Worm (Caenorhabditis elegans) whole organism, late embryonic: ENCODE measurements around the gene Y41C4A.32.

Experiments
- C38D4.7 ChIP-seq: fragments of 200-800 bp; sonication (Bioruptor generic); optimal IDR thresholded peaks from 2 replicates; lab custom pipeline; 2018; ENCODE audit warnings: mild to moderate bottlenecking, missing genetic modification characterization, moderate library complexity, missing compliant biosample characterization
- K02D7.2 ChIP-seq: sonication (generic microtip); optimal IDR thresholded peaks from 2 replicates; lab custom pipeline; 2017; ENCODE audit warnings: mild to moderate bottlenecking, missing genetic modification characterization, missing compliant biosample characterization
- T23F11.4 ChIP-seq: fragments of 200-800 bp; sonication (Bioruptor generic); optimal IDR thresholded peaks from 2 replicates; lab custom pipeline; 2018; ENCODE audit warnings: mild to moderate bottlenecking, missing genetic modification characterization, missing compliant biosample characterization
- Y22D7AL.16 ChIP-seq: sonication (generic microtip); optimal IDR thresholded peaks from 2 replicates; lab custom pipeline; 2016; ENCODE audit warnings: missing genetic modification characterization, missing compliant biosample characterization
- ahr-1 ChIP-seq: sonication (generic microtip); optimal IDR thresholded peaks from 2 replicates; lab custom pipeline; 2016; ENCODE audit warnings: missing genetic modification characterization, missing compliant biosample characterization
- ceh-31 ChIP-seq: sonication (generic microtip); optimal IDR thresholded peaks from 2 replicates; lab custom pipeline; 2016; ENCODE audit warnings: missing genetic modification characterization, missing compliant biosample characterization
- ceh-45 ChIP-seq: fragments of 200-800 bp; sonication (Bioruptor generic); IDR thresholded peaks from 2 replicates; pipeline ENCODE4 v1.3.6; 2022; ENCODE audit warnings: missing genetic modification reagents, missing genetic modification characterization, missing compliant biosample characterization
- ceh-48 ChIP-seq: sonication (generic microtip); optimal IDR thresholded peaks from 2 replicates; lab custom pipeline; 2016; ENCODE audit warnings: missing genetic modification characterization, inconsistent platforms, missing compliant biosample characterization
- ceh-6 ChIP-seq: fragments of 200-800 bp; sonication (Bioruptor generic); optimal IDR thresholded peaks from 2 replicates; lab custom pipeline; 2018; ENCODE audit warnings: mild to moderate bottlenecking, missing genetic modification characterization, missing compliant biosample characterization
- che-1 ChIP-seq: sonication (generic microtip); optimal IDR thresholded peaks from 2 replicates; lab custom pipeline; 2016; ENCODE audit warnings: mild to moderate bottlenecking, missing genetic modification characterization, missing compliant biosample characterization
- elt-2 ChIP-seq: sonication (generic microtip); optimal IDR thresholded peaks from 2 replicates; lab custom pipeline; 2016; ENCODE audit warnings: missing genetic modification reagents, missing genetic modification characterization, missing compliant biosample characterization
- eyg-1 ChIP-seq: sonication (generic microtip); optimal IDR thresholded peaks from 2 replicates; lab custom pipeline; 2016; ENCODE audit warnings: missing genotype, missing genetic modification characterization, missing compliant biosample characterization
- fkh-10 ChIP-seq: fragments of 150-350 bp; optimal IDR thresholded peaks from 2 replicates; lab custom pipeline; 2014; ENCODE audit warnings: missing biosample characterization, missing genetic modification reagents, missing genetic modification characterization
- fkh-6 ChIP-seq: sonication (generic microtip); optimal IDR thresholded peaks from 2 replicates; lab custom pipeline; 2016; ENCODE audit warnings: missing genetic modification characterization, missing compliant biosample characterization
- hlh-30 ChIP-seq: sonication (generic microtip); optimal IDR thresholded peaks from 2 replicates; lab custom pipeline; 2017; ENCODE audit warnings: antibody characterized with exemption, missing genetic modification characterization, missing compliant biosample characterization; ENCODE audit not compliant: insufficient read depth
- hlh-6 ChIP-seq: sonication (generic microtip); optimal IDR thresholded peaks from 2 replicates; lab custom pipeline; 2016; ENCODE audit warnings: missing genotype, missing genetic modification characterization, missing compliant biosample characterization
- lim-6 ChIP-seq: sonication (generic microtip); optimal IDR thresholded peaks from 2 replicates; lab custom pipeline; 2016; ENCODE audit warnings: missing genetic modification characterization, missing compliant biosample characterization
- madf-2 ChIP-seq: sonication (generic microtip); optimal IDR thresholded peaks from 2 replicates; lab custom pipeline; 2017; ENCODE audit warnings: missing genetic modification characterization, missing compliant biosample characterization
- mec-3 ChIP-seq: sonication (generic microtip); optimal IDR thresholded peaks from 2 replicates; lab custom pipeline; 2016; ENCODE audit warnings: borderline replicate concordance, missing genetic modification characterization, missing compliant biosample characterization
- nhr-11 ChIP-seq: fragments of 150-350 bp; optimal IDR thresholded peaks from 2 replicates; lab custom pipeline; 2014; ENCODE audit warnings: missing biosample characterization, missing genetic modification characterization
- nhr-232 ChIP-seq: sonication (generic microtip); optimal IDR thresholded peaks from 2 replicates; lab custom pipeline; 2016; ENCODE audit warnings: missing genetic modification characterization, missing compliant biosample characterization
- odd-2 ChIP-seq: sonication (generic microtip); optimal IDR thresholded peaks from 2 replicates; lab custom pipeline; 2017; ENCODE audit warnings: antibody characterized with exemption, mild to moderate bottlenecking, missing genetic modification characterization, missing compliant biosample characterization
- pat-9 ChIP-seq: fragments of 200-800 bp; sonication (Bioruptor generic); optimal IDR thresholded peaks from 2 replicates; lab custom pipeline; 2018; ENCODE audit warnings: mild to moderate bottlenecking, missing genetic modification characterization, moderate library complexity, missing compliant biosample characterization
- pax-1 ChIP-seq: fragments of 150-350 bp; optimal IDR thresholded peaks from 2 replicates; lab custom pipeline; 2014; ENCODE audit warnings: missing biosample characterization, missing genetic modification characterization
- pqm-1 ChIP-seq: sonication (generic microtip); optimal IDR thresholded peaks from 2 replicates; lab custom pipeline; 2016; ENCODE audit warnings: missing genetic modification characterization, missing compliant biosample characterization
- rnt-1 ChIP-seq: sonication (generic microtip); optimal IDR thresholded peaks from 2 replicates; lab custom pipeline; 2016; ENCODE audit warnings: missing genetic modification characterization, missing compliant biosample characterization
- sdc-2 ChIP-seq: sonication (generic microtip); optimal IDR thresholded peaks from 2 replicates; lab custom pipeline; 2016; ENCODE audit warnings: missing genotype, missing genetic modification characterization, missing compliant biosample characterization
- tbx-2 ChIP-seq: sonication (generic microtip); optimal IDR thresholded peaks from 2 replicates; lab custom pipeline; 2016; ENCODE audit warnings: missing genetic modification characterization, missing compliant biosample characterization
- ttx-3 ChIP-seq: sonication (generic microtip); optimal IDR thresholded peaks from 2 replicates; lab custom pipeline; 2016; ENCODE audit warnings: missing genetic modification reagents, missing genetic modification characterization, missing compliant biosample characterization

Gene Y41C4A.32

ce11 chrIII:11694975-11695374 lies 26.5 kb upstream of the Y41C4A.32 start, which contains the start of gene Y41C4A.22:
Gene Y41C4A.22 (plus strand): TSS chrIII:11695275.
- no peak for TF ChIP-seq ceh-48 (tag; lab: Kevin White, UChicago)
- TF ChIP-seq C38D4.7: no peak
- no peak for TF ChIP-seq eyg-1 (tag; lab: Kevin White, UChicago)
- TF ChIP-seq odd-2: no peak

- no peak for TF ChIP-seq ceh-31 (tag; lab: Kevin White, UChicago)
- no peak for TF ChIP-seq ttx-3 (tag; lab: Kevin White, UChicago)
- no peak for TF ChIP-seq rnt-1 (tag; lab: Kevin White, UChicago)
- no peak for TF ChIP-seq fkh-10
- TF ChIP-seq elt-2: no peak
- TF ChIP-seq ceh-48 (tag; lab: Kevin White, UChicago): no peak
These were observed 25.2 kb upstream of the Y41C4A.32 start, which contains the start of gene Y41C4A.6 for ce11 chrIII:11696273-11696672. Gene Y41C4A.6 (plus strand): TSS chrIII:11696573.

- TF ChIP-seq fkh-6 (tag; lab: Kevin White, UChicago) (no peak), ahr-1 (no peak), rnt-1 (tag; lab: Kevin White, UChicago) (no peak)
- TF ChIP-seq, all 69 proteins: peak for 0
These were observed 22.9 kb upstream of the Y41C4A.32 start, which contains the start of gene Y41C4A.7 for ce11 chrIII:11698569-11698968. Gene Y41C4A.7 (plus strand): TSS chrIII:11698869.

- no peak for TF ChIP-seq hlh-6 (tag; lab: Kevin White, UChicago)
- no peak for TF ChIP-seq elt-2
- TF ChIP-seq pax-1: no peak
- TF ChIP-seq, all 69 proteins: peak for 0
These were observed 21.5 kb upstream of the Y41C4A.32 start, which contains the start of gene pqn-84 for ce11 chrIII:11699959-11700358. Gene pqn-84 (plus strand): TSS chrIII:11700259.

- TF ChIP-seq ceh-45 (GFP tag; lab: Robert Waterston, UW): 0 out of 2 replicates have a peak, but pooled peaks have one; percentile 4
- no peak for TF ChIP-seq Y22D7AL.16
- peak; percentile 6 for TF ChIP-seq nhr-232 (tag; lab: Kevin White, UChicago)
- TF ChIP-seq madf-2: no peak
- TF ChIP-seq K02D7.2: peak; percentile 31
- peak; percentile 17 for TF ChIP-seq mec-3 (tag; lab: Kevin White, UChicago)
- TF ChIP-seq ceh-6 (GFP tag; lab: Kevin White, UChicago): peak; percentile 7
- TF ChIP-seq, all 69 proteins: peak for 5
These were observed 19.6 kb upstream of the Y41C4A.32 start for ce11 chrIII:11701863-11702262.

- TF ChIP-seq che-1: no peak
- TF ChIP-seq nhr-11 (tag; lab: Kevin White, UChicago): no peak
- no peak for TF ChIP-seq Y22D7AL.16
- TF ChIP-seq sdc-2 (tag; lab: Kevin White, UChicago): no peak
- TF ChIP-seq lim-6 (tag; lab: Kevin White, UChicago): no peak
- TF ChIP-seq, all 69 proteins: peak for 0
These were observed 18.3 kb upstream of the Y41C4A.32 start for ce11 chrIII:11703006-11703775.

ce11 chrIII:11703776-11704093 lies 17.8 kb upstream of the Y41C4A.32 start, which contains the start of gene col-95:
Gene col-95 (plus strand): TSS chrIII:11703994.
- TF ChIP-seq K02D7.2 (no peak), hlh-30 (tag; lab: Kevin White, UChicago) (no peak), ceh-45 (GFP tag; lab: Robert Waterston, UW) (no peak), T23F11.4 (GFP tag; lab: Kevin White, UChicago) (no peak), madf-2 (no peak), pat-9 (tag; lab: Kevin White, UChicago) (no peak), tbx-2 (tag; lab: Kevin White, UChicago) (no peak), pqm-1 (tag; lab: Kevin White, UChicago) (no peak), mec-3 (tag; lab: Kevin White, UChicago) (no peak)
